Fruit fly (Drosophila melanogaster) whole organism, pupa: Measurements from ENCODE around the gene Roc1a.

Source experiments
- CG15710 ChIP-seq: fragments of 200-800 bp; sonication (Bioruptor generic); optimal IDR thresholded peaks from 2 replicates; lab custom pipeline; 2018; ENCODE audit warnings: missing biosample characterization, mild to moderate bottlenecking, missing genetic modification characterization, moderate library complexity
- CG4496 ChIP-seq: fragments of 200-800 bp; sonication (Bioruptor generic); IDR thresholded peaks from 3 replicates; pipeline ENCODE4 v1.3.6; 2022; ENCODE audit warnings: missing biosample characterization, missing genetic modification characterization
- D1 ChIP-seq: fragments of 200-800 bp; sonication (Bioruptor generic); optimal IDR thresholded peaks from 2 replicates; lab custom pipeline; 2018; ENCODE audit warnings: missing biosample characterization, mild to moderate bottlenecking, missing genetic modification characterization, moderate library complexity
- Ets98B ChIP-seq: fragments of 200-800 bp; sonication (Bioruptor generic); IDR thresholded peaks from 2 replicates; pipeline ENCODE4 v1.3.6; 2022; ENCODE audit warnings: missing biosample characterization, missing genetic modification characterization
- fd96Ca ChIP-seq: fragments of 200-800 bp; sonication (Bioruptor generic); IDR thresholded peaks from 3 replicates; pipeline ENCODE4 v1.3.6; 2022; ENCODE audit warnings: missing biosample characterization, missing genetic modification characterization
- rn ChIP-seq: fragments of 200-800 bp; sonication (Bioruptor generic); IDR thresholded peaks from 2 replicates; pipeline ENCODE4 v1.3.6; 2022; ENCODE audit warnings: missing biosample characterization, missing genetic modification characterization

- no peak for TF ChIP-seq fd96Ca (GFP tag; lab: Robert Waterston, UW)
- no peak for TF ChIP-seq CG4496 (GFP tag; lab: Robert Waterston, UW)
- no peak for TF ChIP-seq rn (GFP tag; lab: Robert Waterston, UW)
- no peak for TF ChIP-seq CG15710 (tag; lab: Kevin White, UChicago)
- no peak for TF ChIP-seq Ets98B
- TF ChIP-seq D1 (tag; lab: Kevin White, UChicago), result no peak
These were observed 27.0 kb upstream of the Roc1a start, which contains the start of gene spdi for dm6 chrX:620102-620430.
